Fruit fly (Drosophila melanogaster) whole organism, embryonic: Measurements from ENCODE around the gene CG7406.

Source experiments
- Aef1 ChIP-seq: fragments of 200-800 bp; sonication (Bioruptor generic); IDR thresholded peaks from 3 replicates; pipeline ENCODE4 v1.3.6; 2022; ENCODE audit warnings: missing biosample characterization, missing genetic modification characterization
- Bdp1 ChIP-seq: fragments of 200-800 bp; sonication (Bioruptor generic); optimal IDR thresholded peaks from 3 replicates; lab custom pipeline; 2016; ENCODE audit warnings: missing biosample characterization, missing genetic modification characterization
- CG10147 ChIP-seq: fragments of 200-800 bp; sonication (Bioruptor generic); optimal IDR thresholded peaks from 2 replicates; lab custom pipeline; 2019; ENCODE audit warnings: missing biosample characterization, mild to moderate bottlenecking, missing genetic modification characterization, moderate library complexity
- CG10267 ChIP-seq: fragments of 200-800 bp; sonication (Bioruptor generic); optimal IDR thresholded peaks from 2 replicates; lab custom pipeline; 2018; ENCODE audit warnings: missing biosample characterization, mild to moderate bottlenecking, missing genetic modification characterization, moderate library complexity
- CG10321 ChIP-seq: fragments of 200-800 bp; sonication (Bioruptor generic); IDR thresholded peaks from 2 replicates; pipeline ENCODE4 v1.3.6; 2022; ENCODE audit warnings: missing biosample characterization, missing genetic modification characterization
- CG12659 ChIP-seq: fragments of 200-800 bp; sonication (Bioruptor generic); optimal IDR thresholded peaks from 3 replicates; lab custom pipeline; 2017; ENCODE audit warnings: mild to moderate bottlenecking, missing biosample characterization, missing genetic modification reagents, missing genetic modification characterization
- CG12744 ChIP-seq: fragments of 200-800 bp; sonication (Bioruptor generic); optimal IDR thresholded peaks from 2 replicates; lab custom pipeline; 2016; ENCODE audit warnings: missing biosample characterization, missing genetic modification characterization
- CG13424 ChIP-seq: fragments of 200-800 bp; sonication (Bioruptor generic); optimal IDR thresholded peaks from 2 replicates; lab custom pipeline; 2019; ENCODE audit warnings: missing biosample characterization, mild to moderate bottlenecking, missing genetic modification characterization, moderate library complexity
- CG15011 ChIP-seq: fragments of 200-800 bp; sonication (Bioruptor generic); optimal IDR thresholded peaks from 3 replicates; lab custom pipeline; 2018; ENCODE audit warnings: missing biosample characterization, mild to moderate bottlenecking, missing genetic modification characterization
- CG15601 ChIP-seq: fragments of 200-800 bp; sonication (Bioruptor generic); optimal IDR thresholded peaks from 3 replicates; lab custom pipeline; 2019; ENCODE audit warnings: missing biosample characterization, mild to moderate bottlenecking, missing genetic modification characterization, moderate library complexity
- CG15696 ChIP-seq: fragments of 200-800 bp; sonication (Bioruptor generic); optimal IDR thresholded peaks from 2 replicates; lab custom pipeline; 2019; ENCODE audit warnings: missing biosample characterization, mild to moderate bottlenecking, missing genetic modification characterization, moderate library complexity
- CG16863 ChIP-seq: fragments of 200-800 bp; sonication (Bioruptor generic); optimal IDR thresholded peaks from 3 replicates; lab custom pipeline; 2016; ENCODE audit warnings: missing biosample characterization, missing genetic modification characterization
- CG17186 ChIP-seq: fragments of 200-800 bp; sonication (Bioruptor generic); optimal IDR thresholded peaks from 3 replicates; lab custom pipeline; 2017; ENCODE audit warnings: missing biosample characterization, missing genetic modification reagents, missing genetic modification characterization
- CG1792 ChIP-seq: fragments of 200-800 bp; sonication (Bioruptor generic); optimal IDR thresholded peaks from 2 replicates; lab custom pipeline; 2016; ENCODE audit warnings: missing biosample characterization, missing genetic modification characterization
- CG2120 ChIP-seq: fragments of 200-800 bp; sonication (Bioruptor generic); optimal IDR thresholded peaks from 3 replicates; lab custom pipeline; 2016; ENCODE audit warnings: missing biosample characterization, missing genetic modification characterization
- CG3726 ChIP-seq: fragments of 200-800 bp; sonication (Bioruptor generic); IDR thresholded peaks from 3 replicates; pipeline ENCODE4, ENCODE4 v1.3.6; 2022; ENCODE audit warnings: missing biosample characterization, missing genetic modification characterization
- CG3847 ChIP-seq: fragments of 200-800 bp; sonication (Bioruptor generic); IDR thresholded peaks from 2 replicates; pipeline ENCODE4 v1.3.6; 2022; ENCODE audit warnings: missing biosample characterization, missing genetic modification characterization
- CG42726 ChIP-seq: fragments of 200-800 bp; sonication (Bioruptor generic); IDR thresholded peaks from 2 replicates; pipeline ENCODE4 v1.3.6; 2022; ENCODE audit warnings: missing biosample characterization, missing genetic modification characterization; ENCODE audit not compliant: partially characterized antibody
- CG6683 ChIP-seq: fragments of 200-800 bp; sonication (Bioruptor generic); optimal IDR thresholded peaks from 2 replicates; lab custom pipeline; 2017; ENCODE audit warnings: missing biosample characterization, mild to moderate bottlenecking, missing genetic modification characterization, missing genetic modification reagents
- CG7271 ChIP-seq: fragments of 200-800 bp; sonication (Bioruptor generic); optimal IDR thresholded peaks from 2 replicates; lab custom pipeline; 2018; ENCODE audit warnings: missing biosample characterization, mild to moderate bottlenecking, missing genetic modification characterization, moderate library complexity
- CG7556 ChIP-seq: fragments of 200-800 bp; sonication (Bioruptor generic); optimal IDR thresholded peaks from 2 replicates; lab custom pipeline; 2017; ENCODE audit warnings: missing biosample characterization, mild to moderate bottlenecking, missing genetic modification characterization
- Chrac-16 ChIP-seq: fragments of 200-800 bp; sonication (Bioruptor generic); optimal IDR thresholded peaks from 3 replicates; lab custom pipeline; 2016; ENCODE audit warnings: missing biosample characterization, missing genetic modification characterization
- Doc3 ChIP-seq: fragments of 200-800 bp; sonication (Bioruptor generic); IDR thresholded peaks from 3 replicates; pipeline ENCODE4 v1.3.6; 2022; ENCODE audit warnings: missing biosample characterization, missing genetic modification characterization; ENCODE audit not compliant: partially characterized antibody
- Dref ChIP-seq: fragments of 200-800 bp; sonication (Bioruptor generic); IDR thresholded peaks from 2 replicates; pipeline ENCODE4 v1.3.6; 2022; ENCODE audit warnings: missing biosample characterization, missing genetic modification characterization
- Drgx ChIP-seq: fragments of 200-800 bp; sonication (Bioruptor generic); IDR thresholded peaks from 2 replicates; pipeline ENCODE4 v1.3.6; 2022; ENCODE audit warnings: missing biosample characterization, missing genetic modification characterization
- Ets65A ChIP-seq: fragments of 200-800 bp; sonication (Bioruptor generic); peaks from one replicate; lab custom pipeline; 2016; ENCODE audit warnings: missing biosample characterization, missing genetic modification characterization
- Hey ChIP-seq: fragments of 200-800 bp; sonication (Bioruptor generic); optimal IDR thresholded peaks from 3 replicates; lab custom pipeline; 2018; ENCODE audit warnings: missing biosample characterization, mild to moderate bottlenecking, missing genetic modification characterization
- Med ChIP-seq: fragments of 200-800 bp; sonication (Bioruptor generic); peaks from one replicate; lab custom pipeline; 2016; ENCODE audit warnings: missing biosample characterization, missing genetic modification characterization, mild to moderate bottlenecking, inconsistent platforms, moderate library complexity
- NC2α ChIP-seq: fragments of 200-800 bp; sonication (Bioruptor generic); optimal IDR thresholded peaks from 2 replicates; lab custom pipeline; 2016; ENCODE audit warnings: missing biosample characterization, missing genetic modification characterization
- Nf-YB ChIP-seq: fragments of 200-800 bp; sonication (Bioruptor generic); optimal IDR thresholded peaks from 3 replicates; lab custom pipeline; 2019; ENCODE audit warnings: missing biosample characterization, mild to moderate bottlenecking, missing genetic modification characterization, moderate library complexity
- Poxn ChIP-seq: fragments of 200-800 bp; sonication (Bioruptor generic); IDR thresholded peaks from 2 replicates; pipeline ENCODE4 v1.3.6; 2022; ENCODE audit warnings: missing biosample characterization, missing genetic modification characterization
- Side ChIP-seq: fragments of 200-800 bp; sonication (Bioruptor generic); optimal IDR thresholded peaks from 2 replicates; lab custom pipeline; 2016; ENCODE audit warnings: missing biosample characterization, missing genetic modification characterization
- btn ChIP-seq: fragments of 200-800 bp; sonication (Bioruptor generic); optimal IDR thresholded peaks from 2 replicates; lab custom pipeline; 2016; ENCODE audit warnings: missing biosample characterization, missing genetic modification characterization
- danr ChIP-seq: fragments of 200-800 bp; sonication (Bioruptor generic); IDR thresholded peaks from 2 replicates; pipeline ENCODE4 v1.3.6; 2022; ENCODE audit warnings: missing biosample characterization, missing genetic modification characterization
- dati ChIP-seq: fragments of 200-800 bp; sonication (Bioruptor generic); IDR thresholded peaks from 2 replicates; pipeline ENCODE4 v1.3.6; 2022; ENCODE audit warnings: missing biosample characterization, missing genetic modification characterization
- disco-r ChIP-seq: fragments of 200-800 bp; sonication (Bioruptor generic); optimal IDR thresholded peaks from 2 replicates; lab custom pipeline; 2016; ENCODE audit warnings: missing biosample characterization, missing genetic modification characterization
- dmrt11E ChIP-seq: fragments of 200-800 bp; sonication (Bioruptor generic); optimal IDR thresholded peaks from 3 replicates; lab custom pipeline; 2018; ENCODE audit warnings: missing biosample characterization, mild to moderate bottlenecking, missing genetic modification characterization, moderate library complexity
- fd102C ChIP-seq: fragments of 200-800 bp; sonication (Bioruptor generic); optimal IDR thresholded peaks from 2 replicates; lab custom pipeline; 2018; ENCODE audit warnings: missing biosample characterization, mild to moderate bottlenecking, missing genetic modification characterization, moderate library complexity
- hb ChIP-seq: fragments of 200-800 bp; sonication (Bioruptor generic); IDR thresholded peaks from 3 replicates; pipeline ENCODE4 v1.3.6; 2022; ENCODE audit warnings: missing biosample characterization, missing genetic modification characterization; ENCODE audit not compliant: partially characterized antibody
- hkb ChIP-seq, 2 experiments: fragments of 200-800 bp in 1 of 2; fragments of >200 bp in 1 of 2; sonication (Bioruptor generic) in 1 of 2; IDR thresholded peaks in 1 of 2; optimal IDR thresholded peaks in 1 of 2; 2 replicates each; pipeline versions ENCODE4 v1.3.6 to Lab custom; 2017 to 2022; ENCODE audit warnings: missing biosample characterization in 1 of 2, missing genetic modification characterization in 1 of 2
- kni ChIP-seq: fragments of 200-800 bp; sonication (Bioruptor generic); optimal IDR thresholded peaks from 3 replicates; lab custom pipeline; 2017; ENCODE audit warnings: mild to moderate bottlenecking, missing biosample characterization, missing genetic modification reagents, missing genetic modification characterization
- org-1 ChIP-seq: fragments of 200-800 bp; sonication (Bioruptor generic); optimal IDR thresholded peaks from 2 replicates; lab custom pipeline; 2017; ENCODE audit warnings: missing biosample characterization, missing genetic modification characterization
- phol ChIP-seq: fragments of 200-800 bp; sonication (Bioruptor generic); optimal IDR thresholded peaks from 3 replicates; lab custom pipeline; 2018; ENCODE audit warnings: missing biosample characterization, mild to moderate bottlenecking, missing genetic modification characterization, moderate library complexity
- pum ChIP-seq: fragments of 200-800 bp; sonication (Bioruptor generic); optimal IDR thresholded peaks from 2 replicates; lab custom pipeline; 2016; ENCODE audit warnings: missing biosample characterization, missing genetic modification characterization
- slbo ChIP-seq: fragments of 200-800 bp; sonication (Bioruptor generic); IDR thresholded peaks from 2 replicates; pipeline ENCODE4 v1.3.6; 2022; ENCODE audit warnings: missing biosample characterization, missing genetic modification characterization
- stwl ChIP-seq: fragments of 200-800 bp; sonication (Bioruptor generic); optimal IDR thresholded peaks from 3 replicates; lab custom pipeline; 2018; ENCODE audit warnings: missing biosample characterization, mild to moderate bottlenecking, missing genetic modification characterization, moderate library complexity
- tgo ChIP-seq: fragments of 200-800 bp; sonication (Bioruptor generic); IDR thresholded peaks from 3 replicates; pipeline ENCODE4 v1.3.6; 2022; ENCODE audit warnings: missing biosample characterization, missing genetic modification characterization
- tll ChIP-seq, 2 experiments: fragments of 200-800 bp in 1 of 2; fragments of >200 bp in 1 of 2; sonication (Bioruptor generic) in 1 of 2; optimal IDR thresholded peaks; 2 replicates each; lab custom pipeline; 2017 to 2019; ENCODE audit warnings: missing biosample characterization in 2 of 2, missing genetic modification characterization in 2 of 2, mild to moderate bottlenecking in 1 of 2, moderate library complexity in 1 of 2
- tna ChIP-seq: fragments of 200-800 bp; sonication (Bioruptor generic); IDR thresholded peaks from 2 replicates; pipeline ENCODE4 v1.3.6; 2022; ENCODE audit warnings: missing biosample characterization, missing genetic modification characterization; ENCODE audit not compliant: partially characterized antibody
- z ChIP-seq: fragments of 200-800 bp; sonication (Bioruptor generic); IDR thresholded peaks from 3 replicates; pipeline ENCODE4 v1.3.6; 2022; ENCODE audit warnings: missing biosample characterization, missing genetic modification characterization
- zen ChIP-seq: fragments of 200-800 bp; sonication (Bioruptor generic); optimal IDR thresholded peaks from 3 replicates; lab custom pipeline; 2018; ENCODE audit warnings: missing biosample characterization, mild to moderate bottlenecking, missing genetic modification characterization, moderate library complexity

The CG7406 gene

dm6 chrX:19120367-19120766, 42.8 kb downstream of the CG7406 start (continued):
- TF ChIP-seq tna: no peak
- TF ChIP-seq btn (GFP tag; lab: Kevin White, UChicago): no peak
- TF ChIP-seq kni (GFP tag; lab: Kevin White, UChicago): no peak
- no peak for TF ChIP-seq CG3726 (GFP tag; lab: Robert Waterston, UW)
- no peak for TF ChIP-seq Side (GFP tag; lab: Kevin White, UChicago)
- TF ChIP-seq danr (GFP tag; lab: Robert Waterston, UW): no peak
- TF ChIP-seq CG2120 (GFP tag; lab: Kevin White, UChicago): no peak
- TF ChIP-seq CG1792 (GFP tag; lab: Kevin White, UChicago): no peak
- no peak for TF ChIP-seq stwl
- TF ChIP-seq CG12744: no peak
- TF ChIP-seq CG16863: no peak
- peak; percentile 3 for TF ChIP-seq phol (tag; lab: Kevin White, UChicago)
- no peak for TF ChIP-seq CG3847 (GFP tag; lab: Robert Waterston, UW)
- TF ChIP-seq CG17186 (GFP tag; lab: Kevin White, UChicago): no peak
- peak; percentile 42 for TF ChIP-seq CG15696 (tag; lab: Kevin White, UChicago)
- no peak for TF ChIP-seq Poxn
- TF ChIP-seq CG15601: no peak
- TF ChIP-seq tgo (GFP tag; lab: Robert Waterston, UW): no peak
- TF ChIP-seq CG15011: no peak
- TF ChIP-seq dmrt11E (tag; lab: Kevin White, UChicago): peak; percentile 0
- TF ChIP-seq hkb (optimal IDR thresholded peaks at IDR 0.05; lab: Kevin White, UChicago): no peak
- TF ChIP-seq hkb (GFP tag; IDR thresholded peaks at IDR 0.05; lab: Robert Waterston, UW): no peak
- no peak for TF ChIP-seq CG12659
- peak; percentile 46 for TF ChIP-seq Drgx (GFP tag; lab: Robert Waterston, UW)
- no peak for TF ChIP-seq Bdp1 (GFP tag; lab: Kevin White, UChicago)
- TF ChIP-seq slbo (GFP tag; lab: Robert Waterston, UW): no peak
- TF ChIP-seq CG42726 (GFP tag; lab: Robert Waterston, UW): no peak
- TF ChIP-seq NC2α (GFP tag; lab: Kevin White, UChicago): no peak
- no peak for TF ChIP-seq CG10321 (GFP tag; lab: Robert Waterston, UW)
- TF ChIP-seq pum (GFP tag; lab: Kevin White, UChicago): no peak
- no peak for TF ChIP-seq org-1 (GFP tag; lab: Kevin White, UChicago)
- TF ChIP-seq CG7556 (GFP tag; lab: Kevin White, UChicago): no peak
- no peak for TF ChIP-seq Dref (GFP tag; lab: Robert Waterston, UW)
- TF ChIP-seq z (GFP tag; lab: Robert Waterston, UW): no peak
- no peak for TF ChIP-seq dati (GFP tag; lab: Robert Waterston, UW)
- no peak for TF ChIP-seq Med (GFP tag; lab: Kevin White, UChicago)
- TF ChIP-seq Nf-YB (GFP tag; lab: Kevin White, UChicago): no peak
- no peak for TF ChIP-seq Doc3
- peak; percentile 50 for TF ChIP-seq zen (tag; lab: Kevin White, UChicago)
- TF ChIP-seq fd102C (GFP tag; lab: Kevin White, UChicago): no peak
- no peak for TF ChIP-seq Aef1 (GFP tag; lab: Robert Waterston, UW)
- TF ChIP-seq Chrac-16 (GFP tag; lab: Kevin White, UChicago): no peak
- no peak for TF ChIP-seq CG10147 (GFP tag; lab: Kevin White, UChicago)
- no peak for TF ChIP-seq CG10267
- TF ChIP-seq tll (GFP tag; optimal IDR thresholded peaks at IDR 0.05; lab: Kevin White, UChicago): no peak
- no peak for TF ChIP-seq Hey (tag; lab: Kevin White, UChicago)
- no peak for TF ChIP-seq CG13424
- TF ChIP-seq CG7271 (tag; lab: Kevin White, UChicago): no peak
- peak; percentile 32 for TF ChIP-seq Ets65A (GFP tag; lab: Kevin White, UChicago)
- TF ChIP-seq disco-r (GFP tag; lab: Kevin White, UChicago): no peak
- no peak for TF ChIP-seq CG6683 (GFP tag; lab: Kevin White, UChicago)
- no peak for TF ChIP-seq hb (GFP tag; lab: Robert Waterston, UW)
